Fruit fly (Drosophila melanogaster) whole organism, embryonic: Measurements from ENCODE around the gene CG32487.
A peak's percentile ranks its signal among the peaks of the same experiment; 100 is the strongest.

Source experiments
- CG10209 ChIP-seq: fragments of 200-800 bp; sonication (Bioruptor generic); optimal IDR thresholded peaks from 3 replicates; lab custom pipeline; 2017; ENCODE audit warnings: missing biosample characterization, mild to moderate bottlenecking, missing genetic modification characterization, missing genetic modification reagents
- CG10267 ChIP-seq: fragments of 200-800 bp; sonication (Bioruptor generic); optimal IDR thresholded peaks from 2 replicates; lab custom pipeline; 2018; ENCODE audit warnings: missing biosample characterization, mild to moderate bottlenecking, missing genetic modification characterization, moderate library complexity
- CG12391 ChIP-seq: fragments of 200-800 bp; sonication (Bioruptor generic); optimal IDR thresholded peaks from 3 replicates; lab custom pipeline; 2018; ENCODE audit warnings: missing biosample characterization, mild to moderate bottlenecking, missing genetic modification characterization, moderate library complexity
- CG13296 ChIP-seq: fragments of 200-800 bp; sonication (Bioruptor generic); optimal IDR thresholded peaks from 3 replicates; lab custom pipeline; 2018; ENCODE audit warnings: missing biosample characterization, mild to moderate bottlenecking, missing genetic modification characterization
- CG14667 ChIP-seq: fragments of 200-800 bp; sonication (Bioruptor generic); IDR thresholded peaks from 2 replicates; pipeline ENCODE4 v1.3.6; 2022; ENCODE audit warnings: missing biosample characterization, missing genetic modification characterization
- CG14710 ChIP-seq: fragments of 200-800 bp; sonication (Bioruptor generic); optimal IDR thresholded peaks from 3 replicates; lab custom pipeline; 2019; ENCODE audit warnings: missing biosample characterization, mild to moderate bottlenecking, missing genetic modification characterization, moderate library complexity
- CG14965 ChIP-seq: fragments of 200-800 bp; sonication (Bioruptor generic); optimal IDR thresholded peaks from 2 replicates; lab custom pipeline; 2016; ENCODE audit warnings: missing biosample characterization, missing genetic modification characterization, borderline replicate concordance
- CG17612 ChIP-seq: fragments of 200-800 bp; sonication (Bioruptor generic); IDR thresholded peaks from 2 replicates; pipeline ENCODE4 v1.3.6; 2022; ENCODE audit warnings: missing biosample characterization, missing genetic modification characterization
- CG17802 ChIP-seq: fragments of 200-800 bp; sonication (Bioruptor generic); optimal IDR thresholded peaks from 2 replicates; lab custom pipeline; 2018; ENCODE audit warnings: missing biosample characterization, mild to moderate bottlenecking, missing genetic modification characterization, moderate library complexity
- CG31224 ChIP-seq: fragments of 200-800 bp; sonication (Bioruptor generic); IDR thresholded peaks from 2 replicates; pipeline ENCODE4 v1.3.6; 2022; ENCODE audit warnings: missing biosample characterization, missing genetic modification characterization
- CG31388 ChIP-seq: fragments of 200-800 bp; sonication (Bioruptor generic); optimal IDR thresholded peaks from 2 replicates; lab custom pipeline; 2016; ENCODE audit warnings: missing biosample characterization, missing genetic modification characterization
- CG3281 ChIP-seq: fragments of 200-800 bp; sonication (Bioruptor generic); optimal IDR thresholded peaks from 3 replicates; lab custom pipeline; 2017; ENCODE audit warnings: missing biosample characterization, mild to moderate bottlenecking, missing genetic modification characterization
- CG33557 ChIP-seq: fragments of 200-800 bp; sonication (Bioruptor generic); optimal IDR thresholded peaks from 2 replicates; lab custom pipeline; 2019; ENCODE audit warnings: missing biosample characterization, mild to moderate bottlenecking, missing genetic modification characterization, moderate library complexity
- CG4328 ChIP-seq: fragments of 200-800 bp; sonication (Bioruptor generic); optimal IDR thresholded peaks from 3 replicates; lab custom pipeline; 2017; ENCODE audit warnings: missing biosample characterization, missing genetic modification reagents, missing genetic modification characterization
- CG6854 ChIP-seq: fragments of 200-800 bp; sonication (Bioruptor generic); optimal IDR thresholded peaks from 3 replicates; lab custom pipeline; 2017; ENCODE audit warnings: missing biosample characterization, mild to moderate bottlenecking, missing genetic modification characterization
- CG8765 ChIP-seq: fragments of 200-800 bp; sonication (Bioruptor generic); IDR thresholded peaks from 2 replicates; pipeline ENCODE4 v1.3.6; 2022; ENCODE audit warnings: missing biosample characterization, missing genetic modification characterization
- CG8924 ChIP-seq: fragments of 200-800 bp; optimal IDR thresholded peaks from 3 replicates; lab custom pipeline; 2019; ENCODE audit warnings: missing biosample characterization, mild to moderate bottlenecking, missing genetic modification characterization, moderate library complexity
- CG9727 ChIP-seq: fragments of 200-800 bp; sonication (Bioruptor generic); optimal IDR thresholded peaks from 3 replicates; lab custom pipeline; 2017; ENCODE audit warnings: missing biosample characterization, mild to moderate bottlenecking, missing genetic modification characterization
- D ChIP-seq, 2 experiments: fragments of 200-800 bp in 1 of 2; fragments of >200 bp in 1 of 2; sonication (Bioruptor generic) in 1 of 2; optimal IDR thresholded peaks; 2 replicates in 1 of 2; 3 replicates in 1 of 2; lab custom pipeline; 2017; ENCODE audit warnings: mild to moderate bottlenecking in 1 of 2, missing biosample characterization in 1 of 2, missing genetic modification characterization in 1 of 2, missing genetic modification reagents in 1 of 2
- Dfd ChIP-seq, 2 experiments: fragments of >200 bp; optimal IDR thresholded peaks; 2 replicates each; lab custom pipeline; 2017; ENCODE audit warnings: missing biosample characterization in 2 of 2, missing genetic modification characterization in 2 of 2
- ERR ChIP-seq: fragments of 200-800 bp; sonication (Bioruptor generic); optimal IDR thresholded peaks from 2 replicates; lab custom pipeline; 2016; ENCODE audit warnings: missing biosample characterization, missing genetic modification characterization
- Ets65A ChIP-seq: fragments of 200-800 bp; sonication (Bioruptor generic); peaks from one replicate; lab custom pipeline; 2016; ENCODE audit warnings: missing biosample characterization, missing genetic modification characterization
- Fer1 ChIP-seq: fragments of 200-800 bp; sonication (Bioruptor generic); optimal IDR thresholded peaks from 2 replicates; lab custom pipeline; 2017; ENCODE audit warnings: missing biosample characterization, mild to moderate bottlenecking, missing genetic modification characterization
- Gug ChIP-seq: fragments of 200-800 bp; sonication (Bioruptor generic); IDR thresholded peaks from 4 replicates; pipeline ENCODE4 v1.3.6; 2022; ENCODE audit warnings: missing biosample characterization, missing genetic modification characterization
- H15 ChIP-seq: fragments of 200-800 bp; sonication (Bioruptor generic); IDR thresholded peaks from 3 replicates; pipeline ENCODE4 v1.3.6; 2022; ENCODE audit warnings: missing biosample characterization, missing genetic modification characterization
- Lpt ChIP-seq: fragments of >200 bp; optimal IDR thresholded peaks from 2 replicates; lab custom pipeline; 2018; ENCODE audit warnings: missing biosample characterization, missing genetic modification characterization
- MESR4 ChIP-seq: fragments of 200-800 bp; sonication (Bioruptor generic); optimal IDR thresholded peaks from 2 replicates; lab custom pipeline; 2018; ENCODE audit warnings: missing biosample characterization, mild to moderate bottlenecking, missing genetic modification characterization, moderate library complexity
- Oaz ChIP-seq: fragments of 200-800 bp; sonication (Bioruptor generic); IDR thresholded peaks from 2 replicates; pipeline ENCODE4 v1.3.6; 2022; ENCODE audit warnings: missing biosample characterization, missing genetic modification characterization
- Vsx1 ChIP-seq: fragments of 200-800 bp; sonication (Bioruptor generic); optimal IDR thresholded peaks from 2 replicates; lab custom pipeline; 2017; ENCODE audit warnings: missing biosample characterization, mild to moderate bottlenecking, missing genetic modification characterization, missing genetic modification reagents
- ap ChIP-seq: fragments of 200-800 bp; sonication (Bioruptor generic); IDR thresholded peaks from 2 replicates; pipeline ENCODE4 v1.3.6; 2022; ENCODE audit warnings: missing biosample characterization, missing genetic modification characterization
- crc ChIP-seq: fragments of 200-800 bp; sonication (Bioruptor generic); optimal IDR thresholded peaks from 2 replicates; lab custom pipeline; 2016; ENCODE audit warnings: missing biosample characterization, missing genetic modification characterization
- croc ChIP-seq: fragments of 200-800 bp; sonication (Bioruptor generic); conservative IDR thresholded peaks from 3 replicates; pipeline ENCODE4 v1.3.6; 2022; ENCODE audit warnings: missing biosample characterization, missing genetic modification characterization
- eyg ChIP-seq: fragments of 200-800 bp; sonication (Bioruptor generic); optimal IDR thresholded peaks from 3 replicates; lab custom pipeline; 2016; ENCODE audit warnings: missing biosample characterization, missing genetic modification characterization
- ftz-f1 ChIP-seq: fragments of 200-800 bp; sonication (Bioruptor generic); optimal IDR thresholded peaks from 2 replicates; lab custom pipeline; 2016; ENCODE audit warnings: missing biosample characterization, missing genetic modification characterization
- gem ChIP-seq: fragments of 200-800 bp; sonication (Bioruptor generic); optimal IDR thresholded peaks from 2 replicates; lab custom pipeline; 2019; ENCODE audit warnings: missing biosample characterization, mild to moderate bottlenecking, missing genetic modification characterization, moderate library complexity
- grau ChIP-seq: fragments of 200-800 bp; optimal IDR thresholded peaks from 3 replicates; lab custom pipeline; 2019; ENCODE audit warnings: missing biosample characterization, mild to moderate bottlenecking, missing genetic modification characterization, moderate library complexity
- ham ChIP-seq: fragments of 200-800 bp; sonication (Bioruptor generic); IDR thresholded peaks from 2 replicates; pipeline ENCODE4 v1.3.6; 2022; ENCODE audit warnings: missing biosample characterization, missing genetic modification characterization
- kah ChIP-seq: fragments of 200-800 bp; sonication (Bioruptor generic); optimal IDR thresholded peaks from 2 replicates; lab custom pipeline; 2018; ENCODE audit warnings: missing biosample characterization, mild to moderate bottlenecking, missing genetic modification characterization
- klu ChIP-seq: fragments of 200-800 bp; sonication (Bioruptor generic); IDR thresholded peaks from 2 replicates; pipeline ENCODE4 v1.3.6; 2022; ENCODE audit warnings: missing biosample characterization, missing genetic modification characterization
- knrl ChIP-seq: fragments of 200-800 bp; sonication (Bioruptor generic); IDR thresholded peaks from 3 replicates; pipeline ENCODE4 v1.3.6; 2022; ENCODE audit warnings: missing biosample characterization, missing genetic modification characterization; ENCODE audit not compliant: partially characterized antibody
- mirr ChIP-seq: fragments of 200-800 bp; sonication (Bioruptor generic); optimal IDR thresholded peaks from 3 replicates; lab custom pipeline; 2018; ENCODE audit warnings: missing biosample characterization, mild to moderate bottlenecking, missing genetic modification characterization
- nmo ChIP-seq: fragments of 200-800 bp; sonication (Bioruptor generic); optimal IDR thresholded peaks from 2 replicates; lab custom pipeline; 2018; ENCODE audit warnings: missing biosample characterization, mild to moderate bottlenecking, missing genetic modification characterization, moderate library complexity
- p53 ChIP-seq: fragments of 200-800 bp; sonication (Bioruptor generic); optimal IDR thresholded peaks from 2 replicates; lab custom pipeline; 2016; ENCODE audit warnings: missing biosample characterization, missing genetic modification characterization
- run ChIP-seq: fragments of 200-800 bp; sonication (Bioruptor generic); optimal IDR thresholded peaks from 3 replicates; lab custom pipeline; 2018; ENCODE audit warnings: missing biosample characterization, mild to moderate bottlenecking, missing genetic modification characterization
- sens-2 ChIP-seq: fragments of 200-800 bp; sonication (Bioruptor generic); IDR thresholded peaks from 2 replicates; pipeline ENCODE4 v1.3.6; 2022; ENCODE audit warnings: missing biosample characterization, missing genetic modification characterization
- so ChIP-seq: fragments of 200-800 bp; sonication (Bioruptor generic); IDR thresholded peaks from 3 replicates; pipeline ENCODE4 v1.3.6; 2022; ENCODE audit warnings: missing biosample characterization, missing genetic modification characterization
- tap ChIP-seq: fragments of 200-800 bp; optimal IDR thresholded peaks from 3 replicates; lab custom pipeline; 2019; ENCODE audit warnings: missing biosample characterization, mild to moderate bottlenecking, missing genetic modification characterization, moderate library complexity
- tx ChIP-seq: fragments of 200-800 bp; sonication (Bioruptor generic); optimal IDR thresholded peaks from 2 replicates; lab custom pipeline; 2016; ENCODE audit warnings: missing biosample characterization, missing genetic modification characterization
- zfh1 ChIP-seq: fragments of 200-800 bp; sonication (Bioruptor generic); IDR thresholded peaks from 3 replicates; pipeline ENCODE4 v1.3.6; 2022; ENCODE audit warnings: missing biosample characterization, missing genetic modification characterization

CG32487 gene

DNA sequence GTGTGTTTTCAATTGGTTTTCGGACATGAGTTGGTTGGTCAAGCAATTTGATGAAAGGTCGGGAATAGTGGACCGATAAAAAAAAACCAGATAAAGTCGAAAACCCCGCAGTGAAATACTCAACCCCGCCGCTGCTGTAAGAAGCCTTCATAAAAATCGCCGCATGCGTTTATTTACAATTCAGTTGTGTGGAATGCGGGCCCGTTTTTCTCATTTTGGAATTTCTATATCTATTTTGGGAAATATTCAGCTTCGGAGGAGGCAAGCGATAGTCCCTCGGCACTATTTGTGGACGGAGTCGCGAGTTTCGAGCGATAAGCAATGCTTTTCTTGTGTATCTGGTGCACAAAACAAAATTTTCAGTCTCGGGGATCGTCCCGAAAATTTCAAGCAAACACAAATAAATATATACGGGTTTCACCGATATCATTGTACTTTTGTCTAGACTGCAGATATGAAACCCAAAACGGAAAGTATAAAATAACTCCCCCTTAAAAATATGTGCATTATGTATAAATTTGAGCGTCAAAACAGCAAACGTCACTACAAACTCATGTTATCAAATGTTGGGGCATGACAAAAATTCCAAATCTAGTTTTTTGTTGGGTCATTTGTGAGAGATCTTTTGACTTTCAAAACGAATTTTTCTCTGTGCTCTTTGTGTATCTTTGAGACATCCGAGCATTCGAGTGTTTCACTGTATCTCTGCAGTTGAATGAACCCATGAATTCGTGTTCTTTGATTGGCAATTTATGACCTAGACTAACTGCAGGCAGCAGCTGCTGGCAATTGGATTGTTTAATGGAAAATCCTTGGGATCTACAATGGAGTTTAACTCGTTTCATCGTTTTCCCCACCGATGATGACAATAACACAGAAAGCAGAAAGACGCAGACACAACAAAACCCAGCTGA lies 42.2 kb upstream of the CG32487 start (continued):
- no peak for TF ChIP-seq ham
- TF ChIP-seq ap (GFP tag; lab: Robert Waterston, UW), result no peak
- no peak for TF ChIP-seq klu (GFP tag; lab: Robert Waterston, UW)
- TF ChIP-seq tap, result no peak
- no peak for TF ChIP-seq mirr (GFP tag; lab: Kevin White, UChicago)
- no peak for TF ChIP-seq Oaz (GFP tag; lab: Robert Waterston, UW)
- TF ChIP-seq CG8924, result peak; percentile 35
- no peak for TF ChIP-seq ftz-f1 (GFP tag; lab: Kevin White, UChicago)
- peak; percentile 63 for TF ChIP-seq CG33557 (GFP tag; lab: Kevin White, UChicago)
- no peak for TF ChIP-seq tx (GFP tag; lab: Kevin White, UChicago)
- TF ChIP-seq CG17612 (GFP tag; lab: Robert Waterston, UW), result no peak
- no peak for TF ChIP-seq so
- peak; percentile 79 for TF ChIP-seq grau (tag; lab: Kevin White, UChicago)
- TF ChIP-seq eyg, result no peak
- no peak for TF ChIP-seq CG31224 (GFP tag; lab: Robert Waterston, UW)
- TF ChIP-seq CG17802 (tag; lab: Kevin White, UChicago), result no peak
- TF ChIP-seq Lpt (GFP tag; lab: Kevin White, UChicago), result no peak
- TF ChIP-seq CG10209 (GFP tag; lab: Kevin White, UChicago), result peak; percentile 18
- peak; percentile 30 for TF ChIP-seq CG14710 (tag; lab: Kevin White, UChicago)
- no peak for TF ChIP-seq D (optimal IDR thresholded peaks at IDR 0.05; lab: Kevin White, UChicago)
- peak; percentile 42 for TF ChIP-seq D (GFP tag; optimal IDR thresholded peaks at IDR 0.05; lab: Kevin White, UChicago)
- TF ChIP-seq CG14667 (GFP tag; lab: Robert Waterston, UW), result no peak
- TF ChIP-seq gem (tag; lab: Kevin White, UChicago), result peak; percentile 61
- TF ChIP-seq knrl (GFP tag; lab: Robert Waterston, UW), result no peak
- no peak for TF ChIP-seq CG31388 (GFP tag; lab: Kevin White, UChicago)
- TF ChIP-seq CG8765 (GFP tag; lab: Robert Waterston, UW), result no peak
- TF ChIP-seq H15 (GFP tag; lab: Robert Waterston, UW), result 0 out of 3 replicates have a peak, but pooled peaks have one; percentile 9
- no peak for TF ChIP-seq Fer1 (GFP tag; lab: Kevin White, UChicago)
- TF ChIP-seq Ets65A (GFP tag; lab: Kevin White, UChicago), result no peak
- peak; percentile 24 for TF ChIP-seq CG9727 (GFP tag; lab: Kevin White, UChicago)
- TF ChIP-seq CG13296 (GFP tag; lab: Kevin White, UChicago), result no peak
- no peak for TF ChIP-seq CG6854
- TF ChIP-seq Vsx1 (GFP tag; lab: Kevin White, UChicago), result no peak
- no peak for TF ChIP-seq MESR4 (GFP tag; lab: Kevin White, UChicago)
- no peak for TF ChIP-seq p53 (GFP tag; lab: Kevin White, UChicago)
- no peak for TF ChIP-seq CG4328 (GFP tag; lab: Kevin White, UChicago)
- no peak for TF ChIP-seq sens-2 (GFP tag; lab: Robert Waterston, UW)
- no peak for TF ChIP-seq run
- no peak for TF ChIP-seq crc (GFP tag; lab: Kevin White, UChicago)
- TF ChIP-seq zfh1, result no peak
- no peak for TF ChIP-seq Gug (GFP tag; lab: Robert Waterston, UW)
- peak; percentile 20 for TF ChIP-seq CG10267
- TF ChIP-seq ERR, result no peak
- TF ChIP-seq croc, result no peak; the same call in 2 of the 3 replicates
- TF ChIP-seq kah (GFP tag; lab: Kevin White, UChicago), result peak; percentile 36
- no peak for TF ChIP-seq CG3281 (GFP tag; lab: Kevin White, UChicago)
- TF ChIP-seq CG12391, result peak; percentile 36
- no peak for TF ChIP-seq Dfd (GFP tag; optimal IDR thresholded peaks at IDR 0.05; lab: Kevin White, UChicago)
- TF ChIP-seq nmo (GFP tag; lab: Kevin White, UChicago), result peak; percentile 56
- TF ChIP-seq CG14965, result no peak
